Worm (Caenorhabditis elegans) whole organism, L4 larva: Measurements from ENCODE around the gene set-4.

ENCODE experiments used
- F49E8.2 ChIP-seq: sonication (generic microtip); optimal IDR thresholded peaks from 2 replicates; lab custom pipeline; 2016; ENCODE audit warnings: missing compliant biosample characterization, mild to moderate bottlenecking, missing genetic modification characterization, borderline replicate concordance
- T26A8.4 ChIP-seq: fragments of 200-800 bp; sonication (Bioruptor generic); IDR thresholded peaks from 2 replicates; pipeline ENCODE4 v1.3.6; 2022; ENCODE audit warnings: missing genetic modification characterization, missing compliant biosample characterization
- Y105C5A.15 ChIP-seq: fragments of 200-800 bp; sonication (Bioruptor generic); IDR thresholded peaks from 2 replicates; pipeline ENCODE4 v1.3.6; 2022; ENCODE audit warnings: missing genetic modification characterization, missing compliant biosample characterization
- Y48G9A.11 ChIP-seq: fragments of 200-800 bp; sonication (Bioruptor generic); IDR thresholded peaks from 2 replicates; pipeline ENCODE4 v1.3.6; 2022; ENCODE audit warnings: missing genetic modification reagents, missing genetic modification characterization, missing compliant biosample characterization
- ZK337.2 ChIP-seq: fragments of 200-800 bp; sonication (Bioruptor generic); IDR thresholded peaks from 2 replicates; pipeline ENCODE4 v1.3.6; 2022; ENCODE audit warnings: missing genetic modification reagents, missing genetic modification characterization, missing compliant biosample characterization
- aha-1 ChIP-seq: fragments of 150-350 bp; peaks from one replicate; lab custom pipeline; 2014; ENCODE audit warnings: missing biosample characterization, missing genetic modification characterization
- ceh-20 ChIP-seq: fragments of 200-800 bp; sonication (Bioruptor generic); IDR thresholded peaks from 2 replicates; pipeline ENCODE4 v1.3.6; 2022; ENCODE audit warnings: missing genetic modification reagents, missing genetic modification characterization, missing compliant biosample characterization
- ceh-28 ChIP-seq: fragments of 150-350 bp; optimal IDR thresholded peaks from 2 replicates; lab custom pipeline; 2014; ENCODE audit warnings: missing biosample characterization, missing genetic modification reagents, missing genetic modification characterization
- ces-1 ChIP-seq: fragments of 150-350 bp; sonication (generic microtip); optimal IDR thresholded peaks from 4 replicates; lab custom pipeline; 2014; ENCODE audit warnings: missing biosample characterization, missing genetic modification reagents, missing genetic modification characterization
- daf-12 ChIP-seq: fragments of 150-350 bp; optimal IDR thresholded peaks from 2 replicates; lab custom pipeline; 2014; ENCODE audit warnings: missing biosample characterization, missing genetic modification reagents, missing genetic modification characterization
- daf-16 ChIP-seq, 3 experiments: sonication (generic microtip); optimal IDR thresholded peaks; 2 replicates each; lab custom pipeline; 2016 to 2017; ENCODE audit warnings: missing genetic modification characterization in 3 of 3, missing genetic modification reagents in 3 of 3, mild to moderate bottlenecking in 2 of 3, missing compliant biosample characterization in 2 of 3, missing biosample characterization in 1 of 3, moderate library complexity in 1 of 3
- dmd-6 ChIP-seq: fragments of 200-800 bp; sonication (Bioruptor generic); IDR thresholded peaks from 2 replicates; pipeline ENCODE4 v1.3.6; 2022; ENCODE audit warnings: missing genetic modification reagents, missing genetic modification characterization, missing compliant biosample characterization
- dmd-8 ChIP-seq: fragments of 200-800 bp; sonication (Bioruptor generic); IDR thresholded peaks from 2 replicates; pipeline ENCODE4 v1.3.6; 2022; ENCODE audit warnings: missing genetic modification characterization, missing compliant biosample characterization
- dmd-9 ChIP-seq: fragments of 200-800 bp; sonication (Bioruptor generic); IDR thresholded peaks from 2 replicates; pipeline ENCODE4 v1.3.6; 2022; ENCODE audit warnings: missing genetic modification reagents, missing genetic modification characterization, missing compliant biosample characterization
- duxl-1 ChIP-seq: sonication (generic microtip); optimal IDR thresholded peaks from 2 replicates; lab custom pipeline; 2016; ENCODE audit warnings: mild to moderate bottlenecking, missing genetic modification characterization, moderate library complexity, missing compliant biosample characterization; ENCODE audit not compliant: poor library complexity
- egl-43 ChIP-seq: fragments of 200-800 bp; sonication (Bioruptor generic); IDR thresholded peaks from 2 replicates; pipeline ENCODE4 v1.3.6; 2022; ENCODE audit warnings: missing genetic modification reagents, missing genetic modification characterization, missing compliant biosample characterization
- fkh-10 ChIP-seq: fragments of 150-350 bp; optimal IDR thresholded peaks from 2 replicates; lab custom pipeline; 2014; ENCODE audit warnings: missing biosample characterization, missing genetic modification reagents, missing genetic modification characterization
- fos-1 ChIP-seq: fragments of 150-350 bp; optimal IDR thresholded peaks from 2 replicates; lab custom pipeline; 2014; ENCODE audit warnings: missing biosample characterization, missing genetic modification characterization
- hlh-11 ChIP-seq: fragments of 200-800 bp; sonication (Bioruptor generic); optimal IDR thresholded peaks from 2 replicates; lab custom pipeline; 2018; ENCODE audit warnings: mild to moderate bottlenecking, missing genetic modification characterization, missing compliant biosample characterization
- hmg-1.1 ChIP-seq: fragments of 200-800 bp; sonication (Bioruptor generic); IDR thresholded peaks from 2 replicates; pipeline ENCODE4 v1.3.6; 2022; ENCODE audit warnings: missing genetic modification reagents, missing genetic modification characterization, missing compliant biosample characterization
- lin-13 ChIP-seq: fragments of 150-350 bp; optimal IDR thresholded peaks from 2 replicates; lab custom pipeline; 2014; ENCODE audit warnings: missing biosample characterization, missing genetic modification reagents, missing genetic modification characterization
- lin-15B ChIP-seq: fragments of 150-350 bp; sonication (generic microtip); optimal IDR thresholded peaks from 3 replicates; lab custom pipeline; 2014; ENCODE audit warnings: missing biosample characterization, missing genetic modification characterization
- lin-39 ChIP-seq: fragments of 150-350 bp; optimal IDR thresholded peaks from 2 replicates; lab custom pipeline; 2014; ENCODE audit warnings: missing biosample characterization, missing genetic modification reagents, missing genetic modification characterization
- lsy-2 ChIP-seq, 2 experiments: fragments of 150-350 bp in 1 of 2; sonication (generic microtip) in 1 of 2; optimal IDR thresholded peaks; 2 replicates each; lab custom pipeline; 2014 to 2017; ENCODE audit warnings: missing biosample characterization in 2 of 2, missing genetic modification characterization in 2 of 2
- madf-5 ChIP-seq, 2 experiments: fragments of 200-800 bp; sonication (Bioruptor generic); IDR thresholded peaks; 2 replicates each; pipeline ENCODE4 v1.3.6; 2022; ENCODE audit warnings: missing compliant biosample characterization in 2 of 2, missing genetic modification characterization in 2 of 2
- mep-1 ChIP-seq: fragments of 150-350 bp; sonication (generic microtip); optimal IDR thresholded peaks from 3 replicates; lab custom pipeline; 2014; ENCODE audit warnings: missing biosample characterization, missing genetic modification characterization
- mxl-2 ChIP-seq: fragments of 200-800 bp; sonication (Bioruptor generic); conservative IDR thresholded peaks from 2 replicates; pipeline ENCODE4 v1.3.6; 2022; ENCODE audit warnings: missing genetic modification reagents, missing genetic modification characterization, missing compliant biosample characterization
- mxl-3 ChIP-seq: fragments of 200-800 bp; sonication (Bioruptor generic); optimal IDR thresholded peaks from 2 replicates; lab custom pipeline; 2018; ENCODE audit warnings: mild to moderate bottlenecking, missing genetic modification characterization, missing compliant biosample characterization
- nhr-10 ChIP-seq: fragments of 150-350 bp; optimal IDR thresholded peaks from 2 replicates; lab custom pipeline; 2014; ENCODE audit warnings: missing biosample characterization, missing genetic modification characterization
- nhr-11 ChIP-seq: fragments of 150-350 bp; optimal IDR thresholded peaks from 2 replicates; lab custom pipeline; 2014; ENCODE audit warnings: missing biosample characterization, missing genetic modification characterization
- nhr-237 ChIP-seq: sonication (generic microtip); optimal IDR thresholded peaks from 2 replicates; lab custom pipeline; 2017; ENCODE audit warnings: missing biosample characterization, missing genetic modification characterization
- nhr-28 ChIP-seq: fragments of 150-350 bp; optimal IDR thresholded peaks from 2 replicates; lab custom pipeline; 2014; ENCODE audit warnings: missing biosample characterization, missing genetic modification characterization
- nhr-76 ChIP-seq: fragments of 150-350 bp; optimal IDR thresholded peaks from 2 replicates; lab custom pipeline; 2014; ENCODE audit warnings: missing biosample characterization, missing genetic modification characterization
- nhr-77 ChIP-seq: fragments of 150-350 bp; optimal IDR thresholded peaks from 2 replicates; lab custom pipeline; 2014; ENCODE audit warnings: missing biosample characterization, missing genetic modification characterization
- pha-4 ChIP-seq, 2 experiments: fragments of 150-350 bp in 1 of 2; fragments of 200-800 bp in 1 of 2; sonication (Bioruptor generic) in 1 of 2; IDR thresholded peaks in 1 of 2; optimal IDR thresholded peaks in 1 of 2; 2 replicates each; pipeline versions ENCODE4 v1.3.6 to Lab custom; 2014 to 2022; ENCODE audit warnings: missing genetic modification characterization in 2 of 2, missing genetic modification reagents in 2 of 2, missing biosample characterization in 1 of 2, missing compliant biosample characterization in 1 of 2
- php-3 ChIP-seq: fragments of 200-800 bp; sonication (Bioruptor generic); IDR thresholded peaks from 2 replicates; pipeline ENCODE4 v1.3.6; 2022; ENCODE audit warnings: missing genetic modification reagents, missing genetic modification characterization, missing compliant biosample characterization
- pqm-1 ChIP-seq: sonication (generic microtip); optimal IDR thresholded peaks from 2 replicates; lab custom pipeline; 2017; ENCODE audit warnings: missing biosample characterization, missing genetic modification characterization
- sdz-12 ChIP-seq: fragments of 200-800 bp; sonication (Bioruptor generic); optimal IDR thresholded peaks from 2 replicates; lab custom pipeline; 2018; ENCODE audit warnings: mild to moderate bottlenecking, missing genetic modification characterization, missing compliant biosample characterization
- snpc-4 ChIP-seq: fragments of 150-350 bp; optimal IDR thresholded peaks from 2 replicates; lab custom pipeline; 2014; ENCODE audit warnings: missing biosample characterization, missing genetic modification characterization
- tag-97 ChIP-seq: fragments of 200-800 bp; sonication (Bioruptor generic); IDR thresholded peaks from 2 replicates; pipeline ENCODE4 v1.3.6; 2022; ENCODE audit warnings: missing genetic modification characterization, missing compliant biosample characterization
- tra-1 ChIP-seq: fragments of 200-800 bp; sonication (Bioruptor generic); IDR thresholded peaks from 2 replicates; pipeline ENCODE4 v1.3.6; 2022; ENCODE audit warnings: missing genetic modification reagents, missing genetic modification characterization, missing compliant biosample characterization
- zag-1 ChIP-seq: fragments of 150-350 bp; optimal IDR thresholded peaks from 2 replicates; lab custom pipeline; 2014; ENCODE audit warnings: missing biosample characterization, missing genetic modification characterization
- zfp-2 ChIP-seq: sonication (generic microtip); optimal IDR thresholded peaks from 2 replicates; lab custom pipeline; 2016; ENCODE audit warnings: mild to moderate bottlenecking, missing genetic modification characterization, missing compliant biosample characterization
- zfp-3 ChIP-seq: fragments of 200-800 bp; sonication (Bioruptor generic); conservative IDR thresholded peaks from 2 replicates; pipeline ENCODE4 v1.3.6; 2022; ENCODE audit warnings: missing genetic modification reagents, missing genetic modification characterization, missing compliant biosample characterization
- zip-11 ChIP-seq: fragments of 200-800 bp; sonication (Bioruptor generic); IDR thresholded peaks from 2 replicates; pipeline ENCODE4 v1.3.6; 2022; ENCODE audit warnings: missing genetic modification characterization, missing compliant biosample characterization
- zip-2 ChIP-seq: fragments of 150-350 bp; optimal IDR thresholded peaks from 2 replicates; lab custom pipeline; 2014; ENCODE audit warnings: missing biosample characterization, missing genetic modification characterization

The set-4 gene

DNA sequence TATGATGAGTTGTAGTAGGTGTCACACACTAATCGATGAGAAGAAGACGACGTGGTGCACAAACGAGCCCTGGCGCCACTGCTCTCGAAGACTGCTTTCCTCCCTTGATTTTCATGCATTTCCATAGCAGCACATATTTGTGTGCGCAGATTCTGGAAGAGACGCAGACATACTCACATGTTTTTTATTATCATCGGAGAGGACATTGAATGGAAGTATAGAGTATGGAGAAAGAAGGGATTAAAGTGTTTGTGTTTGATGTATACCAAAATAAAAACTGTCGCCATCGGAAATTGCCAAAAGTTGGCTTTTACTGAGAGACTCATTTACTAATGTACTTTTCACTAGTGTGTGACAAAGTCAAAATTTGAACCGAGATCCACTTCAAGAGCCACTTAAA is 36.9 kb downstream of the set-4 start, which contains the start of gene mps-1:
Gene mps-1, minus strand, starts transcription at position 101 of the 400 bp plus-strand sequence.
- TF ChIP-seq madf-5 (GFP tag; IDR thresholded peaks at IDR 0.05; lab: Robert Waterston, UW) (no peak), nhr-28 (tag; lab: Kevin White, UChicago) (no peak), ces-1 (no peak), lin-15B (tag; lab: Kevin White, UChicago) (no peak), pha-4 (GFP tag; IDR thresholded peaks at IDR 0.05; lab: Robert Waterston, UW) (no peak), pha-4 (tag; optimal IDR thresholded peaks at IDR 0.05; lab: Kevin White, UChicago) (no peak), egl-43 (GFP tag; lab: Robert Waterston, UW) (no peak), dmd-8 (no peak), nhr-10 (tag; lab: Kevin White, UChicago) (no peak), zfp-3 (GFP tag; lab: Robert Waterston, UW) (no peak), snpc-4 (tag; lab: Kevin White, UChicago) (no peak), zip-2 (tag; lab: Kevin White, UChicago) (no peak), nhr-76 (tag; lab: Kevin White, UChicago) (no peak), lsy-2 (tag; optimal IDR thresholded peaks at IDR 0.05; lab: Kevin White, UChicago) (no peak)
- TF ChIP-seq, all 104 proteins: peak for 0

DNA sequence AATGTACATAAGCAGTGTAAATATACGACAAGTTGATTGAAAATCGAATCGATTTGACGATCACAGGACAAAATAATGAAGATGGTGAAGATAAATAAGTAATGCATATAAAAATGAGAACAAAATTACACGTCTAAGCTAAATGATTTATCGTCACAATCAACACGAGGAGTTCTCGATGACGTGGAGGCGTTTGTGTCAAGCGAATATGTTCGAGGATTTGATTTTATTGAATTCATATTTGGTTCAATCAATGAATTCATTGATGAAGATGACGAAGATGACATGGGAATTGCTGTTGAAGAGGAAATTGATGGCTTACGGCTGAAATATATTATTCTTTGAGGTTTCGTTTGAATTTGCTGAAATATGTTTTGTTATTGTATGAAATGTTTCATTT is 38.6 kb downstream of the set-4 start, which contains the start of gene nyn-3:
Gene nyn-3, minus strand, starts transcription at position 101 of the 400 bp plus-strand sequence.
- no peak for TF ChIP-seq nhr-28 (tag; lab: Kevin White, UChicago)

DNA sequence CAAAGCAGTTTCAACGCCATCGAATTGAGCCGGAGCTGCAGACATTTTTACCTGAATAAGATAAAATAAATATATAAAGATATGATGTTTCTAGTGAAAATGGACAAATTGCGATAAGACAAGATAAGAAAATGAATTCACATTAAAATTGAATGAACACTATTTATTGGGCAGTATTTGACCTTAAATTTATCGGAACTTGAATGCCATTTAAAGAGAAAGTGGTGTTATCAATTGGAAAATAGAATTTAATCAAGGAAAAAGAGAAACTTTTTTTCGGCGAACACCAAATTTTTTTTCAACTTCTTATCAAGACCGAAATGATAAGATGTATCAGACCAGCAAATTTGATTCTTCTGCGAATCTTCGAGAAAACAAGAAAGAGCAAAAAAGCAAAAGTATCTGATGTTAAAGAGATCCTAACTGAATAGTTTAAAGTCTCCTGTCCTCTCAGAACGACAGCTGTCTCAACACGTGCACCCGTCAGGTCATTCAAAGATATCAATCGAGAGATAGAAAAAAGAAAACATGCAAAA is 41.0 kb downstream of the set-4 start, which contains the start of gene upb-1:
Gene upb-1, minus strand, starts transcription at position 51 of the 536 bp plus-strand sequence.
- peak; percentile 62 for TF ChIP-seq aha-1
- TF ChIP-seq mxl-3 (GFP tag; lab: Kevin White, UChicago) = peak; percentile 36
- no peak for TF ChIP-seq tag-97 (GFP tag; lab: Robert Waterston, UW)
- no peak for TF ChIP-seq zfp-2
- TF ChIP-seq daf-16 (GFP tag; optimal IDR thresholded peaks at IDR 0.05; lab: Kevin White, UChicago) = peak in 1 of 2 experiments; percentile 88
- TF ChIP-seq daf-16 (tag; optimal IDR thresholded peaks at IDR 0.05; lab: Kevin White, UChicago) = no peak
- TF ChIP-seq lin-39 = no peak
- TF ChIP-seq Y48G9A.11 (GFP tag; lab: Robert Waterston, UW) = no peak
- no peak for TF ChIP-seq hmg-1.1 (GFP tag; lab: Robert Waterston, UW)
- no peak for TF ChIP-seq nhr-77 (tag; lab: Kevin White, UChicago)
- no peak for TF ChIP-seq Y105C5A.15 (GFP tag; lab: Robert Waterston, UW)
- no peak for TF ChIP-seq dmd-9 (GFP tag; lab: Robert Waterston, UW)
- TF ChIP-seq nhr-11 (tag; lab: Kevin White, UChicago) = peak; percentile 31
- TF ChIP-seq mxl-2 (GFP tag; lab: Robert Waterston, UW) = no peak
- no peak for TF ChIP-seq daf-12 (tag; lab: Kevin White, UChicago)
- peak; percentile 56; the same call in 1 of the 2 replicates for TF ChIP-seq dmd-6 (GFP tag; lab: Robert Waterston, UW)
- TF ChIP-seq F49E8.2 = no peak
- TF ChIP-seq mep-1 (tag; lab: Kevin White, UChicago) = no peak
- no peak for TF ChIP-seq T26A8.4 (GFP tag; lab: Robert Waterston, UW)
- TF ChIP-seq fkh-10 = no peak
- TF ChIP-seq fos-1 (tag; lab: Kevin White, UChicago) = no peak
- TF ChIP-seq zip-11 = no peak
- TF ChIP-seq pha-4 (GFP tag; IDR thresholded peaks at IDR 0.05; lab: Robert Waterston, UW) = no peak
- no peak for TF ChIP-seq pha-4 (tag; optimal IDR thresholded peaks at IDR 0.05; lab: Kevin White, UChicago)
- TF ChIP-seq sdz-12 (GFP tag; lab: Kevin White, UChicago) = no peak
- no peak for TF ChIP-seq ZK337.2 (GFP tag; lab: Robert Waterston, UW)
- TF ChIP-seq nhr-76 (tag; lab: Kevin White, UChicago) = no peak
- no peak for TF ChIP-seq madf-5 (GFP tag; IDR thresholded peaks at IDR 0.05; lab: Robert Waterston, UW)
- TF ChIP-seq ceh-20 (GFP tag; lab: Robert Waterston, UW) = no peak
- no peak for TF ChIP-seq duxl-1 (tag; lab: Kevin White, UChicago)
- peak; percentile 59 for TF ChIP-seq hlh-11
- TF ChIP-seq pqm-1 (tag; lab: Kevin White, UChicago) = peak; percentile 16
- TF ChIP-seq tra-1 (GFP tag; lab: Robert Waterston, UW) = no peak
- no peak for TF ChIP-seq lin-13 (GFP tag; lab: Kevin White, UChicago)
- no peak for TF ChIP-seq ceh-28 (tag; lab: Kevin White, UChicago)
- TF ChIP-seq lin-15B (tag; lab: Kevin White, UChicago) = no peak
- TF ChIP-seq zag-1 = no peak
- no peak for TF ChIP-seq php-3 (GFP tag; lab: Robert Waterston, UW)
- no peak for TF ChIP-seq nhr-237 (tag; lab: Kevin White, UChicago)
